Fruit fly (Drosophila melanogaster): ENCODE data around the gene GABA-B-R1.
A peak's percentile ranks its signal among the peaks of the same experiment; 100 is the strongest.

GABA-B-R1 gene

DNA sequence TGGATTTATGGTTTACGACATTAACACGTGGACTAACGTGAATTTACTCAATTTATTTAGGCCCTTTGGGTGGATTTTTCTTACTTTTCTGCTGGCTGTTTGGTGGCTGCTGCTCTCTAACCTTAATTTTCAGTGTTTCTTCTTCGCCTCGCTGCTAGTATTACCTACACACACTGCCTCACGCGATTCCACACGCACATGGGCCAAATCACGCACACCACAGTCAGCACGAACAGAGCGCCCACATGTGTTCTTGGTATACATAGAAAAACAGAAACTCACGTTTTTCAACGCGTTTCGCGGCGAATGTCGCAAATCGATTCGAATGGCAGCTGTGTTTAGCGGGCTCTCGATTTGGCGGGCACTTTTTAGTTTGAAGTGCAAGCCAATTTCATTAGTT, 51.7 kb downstream of the GABA-B-R1 start (continued):
- peak; percentile 84 for TF ChIP-seq B-H2 (GFP tag; optimal IDR thresholded peaks at IDR 0.05)
- peak; percentile 45 for TF ChIP-seq CG7271 (tag; optimal IDR thresholded peaks at IDR 0.05)
- TF ChIP-seq CG3281 (GFP tag; optimal IDR thresholded peaks at IDR 0.05), result peak; percentile 20
- no peak; the same call in 1 of the 2 replicates for TF ChIP-seq lmd (GFP tag; IDR thresholded peaks at IDR 0.05)
- TF ChIP-seq Vsx1 (GFP tag; optimal IDR thresholded peaks at IDR 0.05), result no peak
- TF ChIP-seq HmgZ (tag; optimal IDR thresholded peaks at IDR 0.05), result peak; percentile 97
- no peak for TF ChIP-seq h (optimal IDR thresholded peaks at IDR 0.05)
- TF ChIP-seq CG33213 (GFP tag; optimal IDR thresholded peaks at IDR 0.05), result peak; percentile 49
- peak; percentile 75 for TF ChIP-seq Scr (GFP tag; IDR thresholded peaks at IDR 0.05; ENCODE audit: partially characterized antibody)
- TF ChIP-seq ap (GFP tag; IDR thresholded peaks at IDR 0.05), result no peak
- peak; percentile 78 for TF ChIP-seq CG12769 (tag; optimal IDR thresholded peaks at IDR 0.05)
- TF ChIP-seq CG17361 (GFP tag; IDR thresholded peaks at IDR 0.05), result peak; percentile 50; the same call in 2 of the 3 replicates
- TF ChIP-seq btn (GFP tag; optimal IDR thresholded peaks at IDR 0.05), result no peak
- TF ChIP-seq dm (GFP tag; optimal IDR thresholded peaks at IDR 0.05), result peak; percentile 100
- peak; percentile 66 for TF ChIP-seq sens (GFP tag)
- TF ChIP-seq tin (GFP tag; optimal IDR thresholded peaks at IDR 0.05), result peak; percentile 37
- TF ChIP-seq CG9215 (GFP tag; IDR thresholded peaks at IDR 0.05), result no peak
- TF ChIP-seq jumu (GFP tag; optimal IDR thresholded peaks at IDR 0.05), result peak; percentile 60
- TF ChIP-seq wdn (GFP tag; IDR thresholded peaks at IDR 0.05), result 0 out of 2 replicates have a peak, but pooled peaks have one; percentile 17
- TF ChIP-seq esg (GFP tag; conservative IDR thresholded peaks at IDR 0.05), result no peak
- TF ChIP-seq sob (GFP tag; IDR thresholded peaks at IDR 0.05), result peak; percentile 61
- no peak for TF ChIP-seq fru (optimal IDR thresholded peaks at IDR 0.05)
- no peak; the same call in 2 of the 3 replicates for TF ChIP-seq B-H1 (GFP tag; IDR thresholded peaks at IDR 0.05)
- no peak for TF ChIP-seq fd3F (GFP tag; optimal IDR thresholded peaks at IDR 0.05)
- peak; percentile 91 for TF ChIP-seq BEAF-32 (GFP tag; optimal IDR thresholded peaks at IDR 0.05)
- peak; percentile 27 for TF ChIP-seq Myb (GFP tag; optimal IDR thresholded peaks at IDR 0.05)
- TF ChIP-seq eyg (GFP tag; optimal IDR thresholded peaks at IDR 0.05), result no peak
- peak; percentile 47 for TF ChIP-seq zen (tag; optimal IDR thresholded peaks at IDR 0.05)
- TF ChIP-seq ind (GFP tag; optimal IDR thresholded peaks at IDR 0.05), result no peak
- TF ChIP-seq maf-S (GFP tag; optimal IDR thresholded peaks at IDR 0.05), result peak; percentile 12
- TF ChIP-seq CG12104 (GFP tag; optimal IDR thresholded peaks at IDR 0.05), result no peak
- TF ChIP-seq CG14441 (GFP tag; IDR thresholded peaks at IDR 0.05), result no peak
- TF ChIP-seq CG4707 (GFP tag; optimal IDR thresholded peaks at IDR 0.05), result no peak
- TF ChIP-seq CG10431 (GFP tag; optimal IDR thresholded peaks at IDR 0.05), result peak; percentile 14
- 0 out of 2 replicates have a peak, but pooled peaks have one; percentile 9 for TF ChIP-seq CG17612 (GFP tag; IDR thresholded peaks at IDR 0.05)
- no peak for TF ChIP-seq dysf (GFP tag; IDR thresholded peaks at IDR 0.05)
- peak; percentile 61 for TF ChIP-seq CTCF (GFP tag; optimal IDR thresholded peaks at IDR 0.05)
- peak; percentile 9 for TF ChIP-seq CG3163 (GFP tag; optimal IDR thresholded peaks at IDR 0.05)
- TF ChIP-seq Sin3A (optimal IDR thresholded peaks at IDR 0.05), result peak; percentile 40
- TF ChIP-seq slbo (GFP tag; IDR thresholded peaks at IDR 0.05), result peak; percentile 38; the same call in 1 of the 2 replicates
- TF ChIP-seq CG4282 (GFP tag; optimal IDR thresholded peaks at IDR 0.05), result no peak
- peak; percentile 58 for TF ChIP-seq CG12391 (tag; optimal IDR thresholded peaks at IDR 0.05)
- TF ChIP-seq CG10366 (GFP tag; IDR thresholded peaks at IDR 0.05), result no peak
- TF ChIP-seq CG9817 (tag; optimal IDR thresholded peaks at IDR 0.05), result peak; percentile 15
- peak; percentile 91 for TF ChIP-seq Med (GFP tag)
- peak; percentile 24 for TF ChIP-seq nau (GFP tag; optimal IDR thresholded peaks at IDR 0.05)
- TF ChIP-seq CG15601 (tag; optimal IDR thresholded peaks at IDR 0.05), result peak; percentile 54
- TF ChIP-seq CG6272 (GFP tag; IDR thresholded peaks at IDR 0.05), result no peak
- no peak for TF ChIP-seq GATAe (GFP tag; conservative IDR thresholded peaks at IDR 0.05)
- peak; percentile 41 for TF ChIP-seq Dad (GFP tag; optimal IDR thresholded peaks at IDR 0.05)
- TF ChIP-seq sisA (GFP tag; IDR thresholded peaks at IDR 0.05), result no peak
- no peak for TF ChIP-seq CG3838 (GFP tag; optimal IDR thresholded peaks at IDR 0.05)
- no peak for TF ChIP-seq sc (optimal IDR thresholded peaks at IDR 0.05)
- TF ChIP-seq sc (GFP tag; optimal IDR thresholded peaks at IDR 0.05), result no peak
